Worm (Caenorhabditis elegans) whole organism, dauer: ENCODE measurements around the gene cpar-1.
"Not testable (repeated sequence)": the region's sequence is repeated elsewhere in the genome, so short reads cannot be mapped to it uniquely, and the experiment has no call there.

ENCODE experiments used
- unc-62 ChIP-seq: sonication (generic microtip); optimal IDR thresholded peaks from 2 replicates; lab custom pipeline; 2017; ENCODE audit warnings: missing biosample characterization, missing genetic modification reagents, missing genetic modification characterization

cpar-1 gene

ce11 chrIII:9433576-9434107, at the start of gene cpar-1:
TSS of gene cpar-1 (plus strand) at chrIII:9434057.
- TF ChIP-seq unc-62 (GFP tag; lab: Kevin White, UChicago) = no peak

- TF ChIP-seq unc-62 (GFP tag; lab: Kevin White, UChicago) = no peak
Measured at ce11 chrIII:9385543-9385942, 48.3 kb upstream of the cpar-1 start, which contains the start of gene C38C10.3. TSS of gene C38C10.3 (minus strand) at chrIII:9385643.

ce11 chrIII:9390007-9390406, 43.9 kb upstream of the cpar-1 start, which contains the start of gene slc-17.2:
TSS of gene slc-17.2 (minus strand) at chrIII:9390107.
- no peak for TF ChIP-seq unc-62 (GFP tag; lab: Kevin White, UChicago)

ce11 chrIII:9390924-9391323, 42.9 kb upstream of the cpar-1 start:
- no peak for TF ChIP-seq unc-62 (GFP tag; lab: Kevin White, UChicago)

ce11 chrIII:9393114-9393780, 40.6 kb upstream of the cpar-1 start, which contains the start of the genes gpr-2 and rgr-1:
TSS of gene gpr-2 (minus strand) at chrIII:9393164.
TSS of gene rgr-1 (plus strand) at chrIII:9393730.
- TF ChIP-seq unc-62 (GFP tag; lab: Kevin White, UChicago) = no peak

- TF ChIP-seq unc-62 (GFP tag; lab: Kevin White, UChicago) = no peak
Measured at ce11 chrIII:9401036-9401435, 32.8 kb upstream of the cpar-1 start, which contains the start of gene nlp-48. TSS of gene nlp-48 (minus strand) at chrIII:9401136.

ce11 chrIII:9406600-9406999, 27.3 kb upstream of the cpar-1 start, which contains the start of gene T26G10.1:
TSS of gene T26G10.1 (minus strand) at chrIII:9406641.
- TF ChIP-seq unc-62 (GFP tag; lab: Kevin White, UChicago) = no peak

ce11 chrIII:9413340-9413739, 20.5 kb upstream of the cpar-1 start, which contains the start of gene T26G10.3:
TSS of gene T26G10.3 (minus strand) at chrIII:9413440.
- TF ChIP-seq unc-62 (GFP tag; lab: Kevin White, UChicago) = no peak

ce11 chrIII:9420231-9420630, 13.6 kb upstream of the cpar-1 start, which contains the start of gene T26G10.4:
TSS of gene T26G10.4 (plus strand) at chrIII:9420531.
- not testable (repeated sequence) for TF ChIP-seq unc-62 (GFP tag; lab: Kevin White, UChicago)

ce11 chrIII:9426301-9426700, 7.6 kb upstream of the cpar-1 start, which contains the start of gene T26G10.5:
TSS of gene T26G10.5 (minus strand) at chrIII:9426401.
- TF ChIP-seq unc-62 (GFP tag; lab: Kevin White, UChicago) = no peak

ce11 chrIII:9434999-9435398, 1.1 kb downstream of the cpar-1 start:
- no peak for TF ChIP-seq unc-62 (GFP tag; lab: Kevin White, UChicago)

ce11 chrIII:9439399-9439798, 5.5 kb downstream of the cpar-1 start, which contains the start of gene F54C8.1:
TSS of gene F54C8.1 (plus strand) at chrIII:9439699.
- TF ChIP-seq unc-62 (GFP tag; lab: Kevin White, UChicago) = no peak

- TF ChIP-seq unc-62 (GFP tag; lab: Kevin White, UChicago) = no peak
Measured at ce11 chrIII:9441133-9441532, 7.3 kb downstream of the cpar-1 start, which contains the start of gene emb-30. TSS of gene emb-30 (minus strand) at chrIII:9441460.

ce11 chrIII:9442846-9443245, 9.0 kb downstream of the cpar-1 start:
- TF ChIP-seq unc-62 (GFP tag; lab: Kevin White, UChicago) = no peak

ce11 chrIII:9443417-9444027, 9.7 kb downstream of the cpar-1 start, which contains the start of gene pir-2:
TSS of gene pir-2 (minus strand) at chrIII:9443634.
- TF ChIP-seq unc-62 (GFP tag; lab: Kevin White, UChicago) = no peak

ce11 chrIII:9449831-9450230, 16.0 kb downstream of the cpar-1 start, which contains the start of gene F54C8.6:
TSS of gene F54C8.6 (minus strand) at chrIII:9449931.
- TF ChIP-seq unc-62 (GFP tag; lab: Kevin White, UChicago) = no peak
